Worm (Caenorhabditis elegans) whole organism, L3 larva: ENCODE results near the gene F56D6.20.
"Not testable (repeated sequence)": the region's sequence is repeated elsewhere in the genome, so short reads cannot be mapped to it uniquely, and the experiment has no call there.

Source experiments
- R02D3.7 ChIP-seq: fragments of 150-350 bp; optimal IDR thresholded peaks from 2 replicates; lab custom pipeline; 2014; ENCODE audit warnings: missing biosample characterization, missing genetic modification characterization
- ZK546.5 ChIP-seq: sonication (generic microtip); optimal IDR thresholded peaks from 2 replicates; lab custom pipeline; 2017; ENCODE audit warnings: missing biosample characterization, missing genetic modification characterization
- aly-2 ChIP-seq: fragments of 150-350 bp; optimal IDR thresholded peaks from 2 replicates; lab custom pipeline; 2014; ENCODE audit warnings: missing biosample characterization, missing genetic modification characterization
- ama-1 ChIP-seq: fragments of 150-350 bp; optimal IDR thresholded peaks from 2 replicates; lab custom pipeline; 2018
- ceh-16 ChIP-seq: sonication (generic microtip); optimal IDR thresholded peaks from 2 replicates; lab custom pipeline; 2017; ENCODE audit warnings: missing biosample characterization, missing genetic modification characterization
- ceh-82 ChIP-seq: fragments of 150-350 bp; optimal IDR thresholded peaks from 2 replicates; lab custom pipeline; 2014; ENCODE audit warnings: missing biosample characterization, missing genetic modification characterization
- daf-12 ChIP-seq: fragments of 150-350 bp; optimal IDR thresholded peaks from 2 replicates; lab custom pipeline; 2014; ENCODE audit warnings: missing biosample characterization, missing genetic modification reagents, missing genetic modification characterization
- egl-27 ChIP-seq: sonication (generic microtip); optimal IDR thresholded peaks from 4 replicates; lab custom pipeline; 2017; ENCODE audit warnings: missing biosample characterization, missing genetic modification reagents, missing genetic modification characterization
- egl-5 ChIP-seq: fragments of 150-350 bp; optimal IDR thresholded peaks from 2 replicates; lab custom pipeline; 2017; ENCODE audit warnings: missing biosample characterization, missing genetic modification reagents, missing genetic modification characterization, inconsistent platforms
- elt-1 ChIP-seq: fragments of 150-350 bp; optimal IDR thresholded peaks from 2 replicates; lab custom pipeline; 2014; ENCODE audit warnings: missing biosample characterization, missing genetic modification characterization
- elt-2 ChIP-seq: sonication (generic microtip); optimal IDR thresholded peaks from 2 replicates; lab custom pipeline; 2016; ENCODE audit warnings: missing genetic modification reagents, mild to moderate bottlenecking, missing genetic modification characterization, missing compliant biosample characterization
- elt-3 ChIP-seq, 3 experiments: fragments of 150-350 bp in 1 of 3; sonication (generic microtip) in 2 of 3; optimal IDR thresholded peaks; 2 replicates in 2 of 3; 4 replicates in 1 of 3; lab custom pipeline; 2014 to 2017; ENCODE audit warnings: missing biosample characterization in 3 of 3, missing genetic modification characterization in 3 of 3
- eor-1 ChIP-seq, 2 experiments: fragments of 150-350 bp; optimal IDR thresholded peaks; 2 replicates each; lab custom pipeline; 2014 to 2018; ENCODE audit warnings: missing biosample characterization in 2 of 2, missing genetic modification characterization in 2 of 2
- fkh-10 ChIP-seq: sonication (generic microtip); optimal IDR thresholded peaks from 2 replicates; lab custom pipeline; 2017; ENCODE audit warnings: missing biosample characterization, missing genetic modification reagents, missing genetic modification characterization
- fkh-2 ChIP-seq: fragments of 150-350 bp; optimal IDR thresholded peaks from 2 replicates; lab custom pipeline; 2014; ENCODE audit warnings: missing biosample characterization, missing genetic modification reagents, missing genetic modification characterization
- fos-1 ChIP-seq: fragments of 150-350 bp; optimal IDR thresholded peaks from 2 replicates; lab custom pipeline; 2014; ENCODE audit warnings: missing biosample characterization, missing genetic modification characterization
- jun-1 ChIP-seq: fragments of 150-350 bp; optimal IDR thresholded peaks from 2 replicates; lab custom pipeline; 2014; ENCODE audit warnings: missing biosample characterization, missing genetic modification reagents, missing genetic modification characterization
- lin-39 ChIP-seq: fragments of 150-350 bp; optimal IDR thresholded peaks from 2 replicates; lab custom pipeline; 2018; ENCODE audit warnings: missing biosample characterization, missing genetic modification reagents, missing genetic modification characterization
- lsy-12 ChIP-seq: sonication (generic microtip); optimal IDR thresholded peaks from 2 replicates; lab custom pipeline; 2016; ENCODE audit warnings: mild to moderate bottlenecking, missing genetic modification characterization, missing compliant biosample characterization
- mdl-1 ChIP-seq: fragments of 150-350 bp; optimal IDR thresholded peaks from 2 replicates; lab custom pipeline; 2014; ENCODE audit warnings: missing biosample characterization, missing genetic modification characterization
- mml-1 ChIP-seq: fragments of 150-350 bp; sonication (generic microtip); optimal IDR thresholded peaks from 3 replicates; lab custom pipeline; 2014; ENCODE audit warnings: missing biosample characterization, missing genetic modification characterization
- nfya-1 ChIP-seq: sonication (generic microtip); optimal IDR thresholded peaks from 2 replicates; lab custom pipeline; 2017; ENCODE audit warnings: missing genetic modification characterization, mild to moderate bottlenecking, missing compliant biosample characterization, antibody characterized with exemption, moderate library complexity; ENCODE audit not compliant: insufficient read depth
- nhr-12 ChIP-seq: fragments of 150-350 bp; optimal IDR thresholded peaks from 2 replicates; lab custom pipeline; 2014; ENCODE audit warnings: missing biosample characterization, missing genetic modification characterization
- nhr-23 ChIP-seq: fragments of 150-350 bp; optimal IDR thresholded peaks from 2 replicates; lab custom pipeline; 2014; ENCODE audit warnings: missing biosample characterization, missing genetic modification reagents, missing genetic modification characterization
- nhr-237 ChIP-seq: fragments of 150-350 bp; optimal IDR thresholded peaks from 2 replicates; lab custom pipeline; 2014; ENCODE audit warnings: missing biosample characterization, missing genetic modification characterization
- nhr-28 ChIP-seq: fragments of 150-350 bp; optimal IDR thresholded peaks from 2 replicates; lab custom pipeline; 2014; ENCODE audit warnings: missing biosample characterization, missing genetic modification characterization
- nhr-67 ChIP-seq: fragments of 150-350 bp; optimal IDR thresholded peaks from 2 replicates; lab custom pipeline; 2014; ENCODE audit warnings: missing biosample characterization, missing genetic modification characterization
- nhr-76 ChIP-seq: fragments of 150-350 bp; sonication (generic microtip); optimal IDR thresholded peaks from 5 replicates; lab custom pipeline; 2014; ENCODE audit warnings: missing biosample characterization, missing genetic modification characterization
- nhr-77 ChIP-seq: fragments of 150-350 bp; optimal IDR thresholded peaks from 2 replicates; lab custom pipeline; 2014; ENCODE audit warnings: missing biosample characterization, missing genetic modification characterization
- pqm-1 ChIP-seq: fragments of 150-350 bp; optimal IDR thresholded peaks from 2 replicates; lab custom pipeline; 2017; ENCODE audit warnings: missing biosample characterization, missing genetic modification characterization, inconsistent platforms
- sea-2 ChIP-seq: fragments of 150-350 bp; sonication (generic microtip); optimal IDR thresholded peaks from 4 replicates; lab custom pipeline; 2014; ENCODE audit warnings: missing biosample characterization, missing genetic modification reagents, missing genetic modification characterization
- skn-1 ChIP-seq: fragments of 150-350 bp; optimal IDR thresholded peaks from 2 replicates; lab custom pipeline; 2014; ENCODE audit warnings: missing biosample characterization, missing genetic modification characterization
- tbx-2 ChIP-seq: sonication (generic microtip); optimal IDR thresholded peaks from 2 replicates; lab custom pipeline; 2016; ENCODE audit warnings: mild to moderate bottlenecking, missing genetic modification characterization, missing compliant biosample characterization
- unc-39 ChIP-seq: sonication (generic microtip); optimal IDR thresholded peaks from 4 replicates; lab custom pipeline; 2017; ENCODE audit warnings: missing biosample characterization, missing genetic modification characterization
- unc-62 ChIP-seq: fragments of 150-350 bp; sonication (generic microtip); optimal IDR thresholded peaks from 4 replicates; lab custom pipeline; 2014; ENCODE audit warnings: missing biosample characterization, missing genetic modification reagents, missing genetic modification characterization
- zag-1 ChIP-seq: fragments of 150-350 bp; optimal IDR thresholded peaks from 2 replicates; lab custom pipeline; 2014; ENCODE audit warnings: missing biosample characterization, missing genetic modification characterization
- ztf-11 ChIP-seq: fragments of 150-350 bp; optimal IDR thresholded peaks from 2 replicates; lab custom pipeline; 2014; ENCODE audit warnings: missing biosample characterization, missing genetic modification characterization
- ztf-4 ChIP-seq: fragments of 150-350 bp; optimal IDR thresholded peaks from 2 replicates; lab custom pipeline; 2014; ENCODE audit warnings: missing biosample characterization, missing genetic modification characterization

The F56D6.20 gene

DNA sequence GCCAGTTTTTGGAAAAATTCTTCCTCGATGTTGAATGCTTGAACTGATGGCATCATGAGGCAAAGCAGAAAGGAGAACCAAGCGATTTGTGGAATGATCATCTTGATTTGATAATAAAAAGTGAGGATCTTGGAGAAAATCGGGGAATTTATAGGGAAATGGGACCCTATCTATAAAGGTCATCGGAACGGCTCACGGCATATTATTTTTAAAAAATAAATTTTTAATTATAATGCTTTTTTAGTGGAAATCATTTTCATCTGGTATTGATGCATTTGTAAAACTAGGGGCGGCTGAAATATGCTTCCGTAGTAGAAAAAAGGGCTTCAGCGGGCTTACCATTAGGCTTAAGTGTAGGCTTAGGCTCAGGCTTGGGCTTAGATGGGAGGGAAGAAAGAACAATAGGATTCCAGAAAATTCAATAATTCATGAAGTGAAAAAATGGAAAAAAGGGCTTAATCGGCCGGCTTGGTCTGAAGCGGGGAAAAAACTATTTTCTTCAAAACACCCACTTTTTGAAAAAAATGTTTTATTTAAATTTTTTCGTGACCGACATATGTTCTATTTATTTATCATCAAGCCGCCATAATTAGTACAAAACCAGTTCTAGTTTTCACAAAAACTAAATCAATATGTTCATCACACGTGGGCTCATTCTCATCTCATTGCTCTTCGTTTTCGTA lies 5.1 kb upstream of the F56D6.20 start, which contains the start of the genes F56D6.22 and F56D6.12:
Gene F56D6.22, minus strand, starts transcription at position 101 of the 683 bp plus-strand sequence.
Gene F56D6.12, plus strand, starts transcription at position 633 of the 683 bp plus-strand sequence.
- TF ChIP-seq jun-1 (tag; lab: Kevin White, UChicago) (no peak), elt-3 (tag; optimal IDR thresholded peaks at IDR 0.05; lab: Kevin White, UChicago) (no peak), nfya-1 (tag; lab: Kevin White, UChicago) (no peak), R02D3.7 (tag; lab: Kevin White, UChicago) (no peak), lsy-12 (tag; lab: Kevin White, UChicago) (no peak), ztf-11 (tag; lab: Kevin White, UChicago) (no peak), nhr-76 (tag; lab: Kevin White, UChicago) (no peak), tbx-2 (tag; lab: Kevin White, UChicago) (no peak), aly-2 (no peak), ZK546.5 (tag; lab: Kevin White, UChicago) (no peak), eor-1 (tag; optimal IDR thresholded peaks at IDR 0.05; lab: Kevin White, UChicago) (no peak), skn-1 (no peak), mml-1 (tag; lab: Kevin White, UChicago) (no peak), lin-39 (no peak), unc-39 (tag; lab: Kevin White, UChicago) (no peak), nhr-12 (no peak), nhr-23 (tag; lab: Kevin White, UChicago) (no peak), fos-1 (no peak), nhr-28 (tag; lab: Kevin White, UChicago) (no peak), fkh-2 (no peak)
- TF ChIP-seq, all 47 proteins: peak for 0

DNA sequence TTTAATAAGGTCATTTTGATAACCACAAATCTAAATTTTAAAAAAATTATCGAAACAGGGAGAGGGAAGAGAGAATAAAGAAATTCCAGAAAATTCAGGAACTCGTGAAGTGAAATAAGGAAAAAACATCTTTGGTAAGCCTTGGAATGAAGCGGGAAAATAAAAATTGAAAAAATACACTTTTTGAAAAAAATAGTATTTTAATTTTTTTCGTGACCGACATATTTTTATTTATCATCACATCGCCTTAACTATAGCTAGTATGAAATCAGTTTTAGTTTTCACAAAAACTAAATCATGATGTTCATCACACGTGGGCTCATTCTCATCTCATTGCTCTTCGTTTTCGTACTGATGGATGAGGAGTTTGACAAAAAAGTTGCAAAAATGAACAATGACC lies 3.6 kb upstream of the F56D6.20 start, which contains the start of gene F56D6.13:
Gene F56D6.13, plus strand, starts transcription at position 301 of the 400 bp plus-strand sequence.
- TF ChIP-seq ama-1 (lab: Kevin White, UChicago), result no peak
- no peak for TF ChIP-seq nhr-28 (tag; lab: Kevin White, UChicago)
- no peak for TF ChIP-seq fkh-10 (GFP tag; lab: Kevin White, UChicago)
- no peak for TF ChIP-seq elt-2 (tag; lab: Kevin White, UChicago)

ce11 chrIV:3911848-3912247 lies 850 bp upstream of the F56D6.20 start, which contains the start of gene F56D6.18:
Gene F56D6.18, minus strand, starts transcription at chrIV:3911948.
- TF ChIP-seq tbx-2, nhr-23, nhr-237 (tag; lab: Kevin White, UChicago): not testable (repeated sequence)

DNA sequence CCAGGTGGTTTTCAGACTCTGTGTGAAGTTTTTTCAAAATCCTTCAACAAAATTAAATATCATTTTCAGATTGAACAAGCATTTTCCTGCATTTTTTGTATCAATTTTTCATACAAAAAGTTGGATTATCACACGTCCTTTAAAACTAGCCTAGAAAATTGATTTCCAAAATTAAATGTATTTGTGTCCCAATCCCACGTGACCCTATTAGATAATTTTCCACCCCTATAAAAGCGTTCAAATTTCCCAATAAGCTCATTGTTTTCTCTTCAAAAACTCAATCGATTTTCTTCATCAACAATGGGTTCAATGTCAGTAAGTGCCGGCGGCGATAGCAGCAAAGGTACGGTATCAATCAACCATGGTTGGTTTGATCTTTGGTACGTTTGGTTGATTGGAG lies 1.8 kb downstream of the F56D6.20 start, which contains the start of gene F56D6.19:
Gene F56D6.19, plus strand, starts transcription at position 301 of the 400 bp plus-strand sequence.
- TF ChIP-seq pqm-1 (no peak), nhr-23 (tag; lab: Kevin White, UChicago) (no peak), ztf-4 (tag; lab: Kevin White, UChicago) (no peak), ceh-82 (tag; lab: Kevin White, UChicago) (no peak), mdl-1 (tag; lab: Kevin White, UChicago) (no peak), elt-1 (no peak), fkh-2 (no peak), sea-2 (GFP tag; lab: Kevin White, UChicago) (no peak), unc-62 (GFP tag; lab: Kevin White, UChicago) (no peak), daf-12 (tag; lab: Kevin White, UChicago) (no peak), nhr-28 (tag; lab: Kevin White, UChicago) (no peak), nhr-77 (tag; lab: Kevin White, UChicago) (no peak), nhr-76 (tag; lab: Kevin White, UChicago) (no peak), nhr-12 (no peak), lsy-12 (tag; lab: Kevin White, UChicago) (no peak)
- TF ChIP-seq, all 47 proteins: peak for 0

ce11 chrIV:3915296-3915695 lies 2.6 kb downstream of the F56D6.20 start, which contains the start of gene srz-20:
Gene srz-20, plus strand, starts transcription at chrIV:3915596.
- TF ChIP-seq egl-5 (no peak), ztf-4 (tag; lab: Kevin White, UChicago) (no peak), egl-27 (tag; lab: Kevin White, UChicago) (no peak), mdl-1 (tag; lab: Kevin White, UChicago) (no peak), eor-1 (tag; optimal IDR thresholded peaks at IDR 0.05; lab: Kevin White, UChicago) (no peak), elt-2 (tag; lab: Kevin White, UChicago) (no peak), nhr-12 (no peak), nhr-237 (tag; lab: Kevin White, UChicago) (no peak), ceh-16 (tag; lab: Kevin White, UChicago) (no peak), zag-1 (tag; lab: Kevin White, UChicago) (no peak), nhr-67 (tag; lab: Kevin White, UChicago) (no peak), ztf-11 (tag; lab: Kevin White, UChicago) (no peak), unc-39 (tag; lab: Kevin White, UChicago) (no peak)
